Worm (Caenorhabditis elegans): Measurements from ENCODE around the gene cht-4.

ce11 chrIII:1682262-1682661 lies 25.0 kb upstream of the cht-4 start:
- TF ChIP-seq nhr-10 (tag; optimal IDR thresholded peaks at IDR 0.05), result no peak
- TF ChIP-seq elt-1 (tag; optimal IDR thresholded peaks at IDR 0.05), result no peak
- TF ChIP-seq ztf-1 (GFP tag; conservative IDR thresholded peaks at IDR 0.05), result no peak
- TF ChIP-seq nhr-77 (tag; optimal IDR thresholded peaks at IDR 0.05), result no peak
- no peak for TF ChIP-seq peb-1 (tag; optimal IDR thresholded peaks at IDR 0.05)
- TF ChIP-seq nhr-237 (tag; optimal IDR thresholded peaks at IDR 0.05), result no peak
- no peak for TF ChIP-seq lin-39 (tag; optimal IDR thresholded peaks at IDR 0.05)
- no peak for TF ChIP-seq lsy-2 (tag; optimal IDR thresholded peaks at IDR 0.05)
